Fruit fly (Drosophila melanogaster) S2 (cell line): ENCODE data around the gene Faa.

Experiments used
- CG8478 ChIP-seq: fragments of >200 bp; optimal IDR thresholded peaks from 2 replicates; lab custom pipeline; 2018
- CTCF ChIP-seq, 2 experiments: fragments of >200 bp; optimal IDR thresholded peaks; 2 replicates each; lab custom pipeline; 2018

Faa gene

DNA sequence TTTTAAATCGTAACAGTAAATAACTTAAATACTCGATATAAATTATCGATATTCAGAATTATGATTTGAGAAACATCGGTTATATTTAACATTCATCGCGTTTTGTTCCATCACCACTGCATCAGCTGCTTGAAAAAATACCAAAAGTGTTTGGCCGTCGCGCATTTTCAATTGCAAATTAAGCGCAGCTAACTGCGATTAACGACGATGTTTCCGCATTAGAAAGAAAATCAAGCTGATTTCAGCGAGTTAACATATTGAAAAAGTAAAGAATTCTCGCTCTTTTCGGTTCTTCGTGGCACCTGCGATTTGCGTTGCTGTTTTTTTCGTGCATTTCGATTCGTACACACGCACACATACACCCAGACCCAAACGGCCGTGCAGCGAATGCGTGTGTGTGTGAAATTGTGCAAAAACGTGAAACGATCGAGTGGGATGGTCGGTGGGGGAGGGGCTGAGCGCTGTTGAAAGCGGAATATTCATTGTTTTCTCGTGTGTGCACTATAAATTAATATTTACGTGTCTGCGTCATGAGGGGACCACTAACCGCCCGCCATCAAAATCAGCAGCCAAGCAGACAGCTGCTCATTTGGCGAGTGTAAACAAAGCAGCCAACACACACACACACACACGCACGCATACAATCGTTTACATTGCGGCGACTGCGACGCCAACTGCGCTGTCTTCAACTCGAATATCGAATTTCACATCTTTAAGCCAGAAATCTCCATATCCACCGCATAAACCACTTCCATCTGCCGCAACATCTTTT lies 34.5 kb upstream of the Faa start, which contains the start of gene Ack:
Ack (plus strand) TSS at position 115 of the 772 bp plus-strand sequence.
- no peak for TF ChIP-seq CTCF (optimal IDR thresholded peaks at IDR 0.05; lab: Kevin White, UChicago)
- TF ChIP-seq CG8478 (lab: Kevin White, UChicago): no peak

DNA sequence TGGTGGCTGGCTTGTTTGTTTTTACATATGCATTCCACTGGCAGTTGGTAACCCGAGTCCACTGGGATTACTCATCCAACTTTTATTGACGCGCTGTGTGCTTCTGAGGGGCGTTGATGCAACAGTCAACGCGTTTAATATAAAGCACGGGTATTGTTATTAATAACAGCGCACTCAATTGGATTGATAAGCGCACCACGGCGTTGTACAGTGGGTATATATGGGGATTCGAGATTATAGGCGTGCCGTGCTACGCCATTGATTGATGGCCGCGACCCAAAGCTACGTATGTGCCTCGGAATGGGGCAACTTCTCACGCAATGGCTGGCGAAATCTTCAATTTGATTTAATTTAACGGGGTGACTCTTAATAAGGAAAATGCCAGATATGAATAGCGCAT lies 33.4 kb upstream of the Faa start:
- no peak for TF ChIP-seq CG8478 (lab: Kevin White, UChicago)
- no peak for TF ChIP-seq CTCF (optimal IDR thresholded peaks at IDR 0.05; lab: Kevin White, UChicago)

dm6 chr3L:4103258-4104247 lies 29.8 kb upstream of the Faa start, which contains the start of gene Fit1:
Gene Fit1, plus strand, starts transcription at chr3L:4103564.
- TF ChIP-seq CG8478 (lab: Kevin White, UChicago) (no peak), CTCF (optimal IDR thresholded peaks at IDR 0.05; lab: Kevin White, UChicago) (no peak)

DNA sequence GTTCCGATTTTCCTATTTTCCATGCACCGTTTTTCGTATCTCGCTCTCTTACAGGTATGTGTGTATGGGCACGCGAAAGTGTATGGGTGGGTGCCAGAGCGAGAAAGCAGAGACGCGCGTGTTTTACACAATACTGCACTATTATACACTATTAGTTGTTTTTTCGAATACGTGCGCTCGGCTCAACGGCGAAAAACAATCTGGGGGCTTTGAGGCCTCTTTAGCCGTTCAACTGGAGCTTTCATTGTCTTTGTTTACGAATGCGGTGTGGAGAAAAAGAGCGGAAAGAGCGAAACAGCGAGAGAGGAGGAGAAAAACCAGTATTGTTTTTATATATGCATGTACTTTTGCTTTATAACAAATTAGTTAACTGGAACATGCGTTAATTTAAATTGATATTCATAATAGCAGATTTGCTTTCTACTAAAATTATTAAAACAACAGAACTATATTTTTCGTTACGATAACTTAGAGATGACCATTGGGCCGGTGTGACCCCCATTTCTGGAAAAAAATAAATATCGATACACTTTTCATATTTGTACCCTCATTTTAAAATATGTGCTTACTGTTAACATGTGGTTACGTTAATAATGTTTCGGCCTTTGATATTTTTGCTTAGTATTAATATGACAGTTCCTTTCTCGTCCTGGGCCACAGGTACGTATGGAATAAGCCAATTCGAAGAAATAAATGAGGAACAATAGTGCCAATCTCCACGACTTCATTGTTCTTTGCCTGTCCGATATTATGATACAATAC lies 28.9 kb upstream of the Faa start, which contains the start of gene CG14995:
CG14995 (minus strand) TSS at position 761 of the 762 bp plus-strand sequence.
- TF ChIP-seq CG8478 (lab: Kevin White, UChicago) (no peak), CTCF (optimal IDR thresholded peaks at IDR 0.05; lab: Kevin White, UChicago) (no peak)

dm6 chr3L:4099194-4099593 lies 25.4 kb upstream of the Faa start:
- TF ChIP-seq CTCF (optimal IDR thresholded peaks at IDR 0.05; lab: Kevin White, UChicago) (no peak), CG8478 (lab: Kevin White, UChicago) (no peak)

dm6 chr3L:4096546-4096945 lies 22.8 kb upstream of the Faa start:
- no peak for TF ChIP-seq CTCF (optimal IDR thresholded peaks at IDR 0.05; lab: Kevin White, UChicago)
- TF ChIP-seq CG8478 (lab: Kevin White, UChicago): no peak

- no peak for TF ChIP-seq CG8478 (lab: Kevin White, UChicago)
- peak in 1 of 2 experiments; percentile 44 for TF ChIP-seq CTCF (optimal IDR thresholded peaks at IDR 0.05; lab: Kevin White, UChicago)
Measured at dm6 chr3L:4092705-4093257, 19.0 kb upstream of the Faa start, which contains the start of gene CG14990. Gene CG14990, plus strand, starts transcription at chr3L:4093207.

- TF ChIP-seq CG8478 (lab: Kevin White, UChicago): no peak
- no peak for TF ChIP-seq CTCF (optimal IDR thresholded peaks at IDR 0.05; lab: Kevin White, UChicago)
Measured at dm6 chr3L:4088694-4089190, 15.0 kb upstream of the Faa start, which contains the start of gene Gad1. Gene Gad1, minus strand, starts transcription at chr3L:4088744.

- no peak for TF ChIP-seq CTCF (optimal IDR thresholded peaks at IDR 0.05; lab: Kevin White, UChicago)
- TF ChIP-seq CG8478 (lab: Kevin White, UChicago): no peak
Measured at dm6 chr3L:4087281-4087680, 13.5 kb upstream of the Faa start, which contains the start of gene CG14989. Gene CG14989, plus strand, starts transcription at chr3L:4087581.

- TF ChIP-seq CTCF (optimal IDR thresholded peaks at IDR 0.05; lab: Kevin White, UChicago): no peak
- TF ChIP-seq CG8478 (lab: Kevin White, UChicago): no peak
Measured at dm6 chr3L:4085867-4086266, 12.1 kb upstream of the Faa start.

DNA sequence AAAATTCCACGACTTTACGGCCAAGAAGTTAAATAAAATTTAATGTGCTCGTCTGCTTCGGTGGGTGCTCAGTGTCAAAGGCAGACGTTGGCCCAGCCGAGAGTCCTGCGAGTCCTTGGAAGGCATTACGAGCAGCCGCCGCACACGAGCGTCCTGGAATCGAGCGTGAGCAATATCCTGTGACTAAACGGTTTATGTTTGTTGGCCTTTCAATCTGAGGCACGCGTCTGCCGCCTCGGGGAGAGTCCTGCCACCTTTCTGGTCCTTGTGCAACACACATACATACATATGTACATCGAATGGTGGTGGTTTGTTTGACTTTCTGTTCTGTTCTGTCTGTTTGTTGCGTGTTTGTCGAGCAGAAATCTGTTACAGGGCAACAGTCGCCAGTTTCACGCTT lies 9.7 kb upstream of the Faa start:
- no peak for TF ChIP-seq CTCF (optimal IDR thresholded peaks at IDR 0.05; lab: Kevin White, UChicago)
- TF ChIP-seq CG8478 (lab: Kevin White, UChicago): no peak

- TF ChIP-seq CG8478 (lab: Kevin White, UChicago) (no peak), CTCF (optimal IDR thresholded peaks at IDR 0.05; lab: Kevin White, UChicago) (no peak)
Measured at dm6 chr3L:4081243-4081642, 7.5 kb upstream of the Faa start.

DNA sequence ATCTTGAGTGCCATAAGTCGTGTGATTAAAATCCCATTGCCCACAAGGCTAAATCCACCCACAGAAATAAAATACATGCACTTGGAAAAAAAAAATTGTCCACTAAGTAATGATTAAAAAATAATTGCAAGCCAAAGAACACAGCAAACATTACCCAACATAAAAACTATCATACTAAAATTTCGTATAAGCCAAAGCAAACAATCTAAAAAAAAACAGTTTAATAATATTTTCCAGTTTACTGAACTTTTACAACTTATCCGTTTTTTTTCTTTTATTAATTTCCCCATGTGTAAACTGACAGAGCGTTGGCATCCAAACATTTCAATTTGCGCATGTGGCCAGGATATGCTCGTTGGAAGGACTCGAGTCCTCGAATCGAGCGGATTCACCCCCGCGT lies 6.5 kb upstream of the Faa start:
- TF ChIP-seq CG8478 (lab: Kevin White, UChicago) (no peak), CTCF (optimal IDR thresholded peaks at IDR 0.05; lab: Kevin White, UChicago) (no peak)
